Fruit fly (Drosophila melanogaster) whole organism: ENCODE data around the gene gdl.

Experiments
- CG8478 ChIP-seq: fragments of >200 bp; optimal IDR thresholded peaks from 2 replicates; lab custom pipeline; 2018; ENCODE audit warnings: inconsistent platforms
- Dll ChIP-seq: fragments of >200 bp; optimal IDR thresholded peaks from 2 replicates; lab custom pipeline; 2017
- EcR ChIP-seq, 2 experiments: fragments of >200 bp; optimal IDR thresholded peaks; 2 replicates each; lab custom pipeline; 2017; ENCODE audit warnings: missing biosample characterization in 2 of 2, missing genetic modification characterization in 2 of 2, missing genetic modification reagents in 2 of 2
- pan ChIP-seq: fragments of >200 bp; optimal IDR thresholded peaks from 2 replicates; lab custom pipeline; 2017
- psq ChIP-seq: fragments of >200 bp; optimal IDR thresholded peaks from 2 replicates; lab custom pipeline; 2017
- usp ChIP-seq: fragments of >200 bp; optimal IDR thresholded peaks from 2 replicates; lab custom pipeline; 2017; ENCODE audit warnings: missing biosample characterization, missing genetic modification characterization, mixed read lengths

Gene gdl

DNA sequence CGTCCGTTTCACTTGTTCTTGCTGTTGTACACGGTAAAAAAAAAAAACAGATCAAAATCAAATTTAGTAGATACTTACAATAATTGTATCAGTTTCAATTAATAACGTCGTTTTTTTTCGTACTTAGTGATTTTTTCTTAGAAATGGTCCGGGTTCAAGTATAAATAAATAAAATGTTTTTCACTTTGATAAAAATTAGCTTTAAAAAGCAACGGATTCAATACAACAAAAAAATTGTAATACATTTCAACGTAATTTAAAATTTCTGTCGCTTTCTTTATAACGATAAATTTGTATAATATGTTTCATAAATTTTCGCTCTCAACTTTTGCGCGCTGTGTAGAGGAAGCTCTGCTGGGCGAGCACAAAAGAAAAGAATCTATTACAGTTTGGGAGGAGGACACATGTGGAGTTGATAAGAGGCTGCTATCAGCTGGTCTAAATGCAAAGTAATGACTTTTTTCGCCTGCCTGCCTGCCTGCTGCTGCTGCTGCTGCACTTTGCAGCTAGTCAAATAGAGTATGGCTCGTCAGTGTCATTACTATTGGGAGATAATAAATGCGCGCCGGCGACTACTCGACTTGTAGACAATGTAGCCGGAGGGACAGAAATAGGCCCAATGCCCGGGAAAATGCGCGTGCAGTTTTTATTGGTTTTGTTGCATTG lies 28.8 kb downstream of the gdl start:
- TF ChIP-seq CG8478: no peak
- TF ChIP-seq EcR (GFP tag; optimal IDR thresholded peaks at IDR 0.05; lab: Kevin White, UChicago): peak in 1 of 2 experiments; percentile 19

dm6 chr3L:15538582-15539490 lies 29.6 kb downstream of the gdl start:
- TF ChIP-seq CG8478 (no peak), Dll (no peak), pan (no peak), psq (lab: Kevin White, UChicago) (no peak), usp (GFP tag; lab: Kevin White, UChicago) (no peak), EcR (GFP tag; optimal IDR thresholded peaks at IDR 0.05; lab: Kevin White, UChicago) (no peak)

DNA sequence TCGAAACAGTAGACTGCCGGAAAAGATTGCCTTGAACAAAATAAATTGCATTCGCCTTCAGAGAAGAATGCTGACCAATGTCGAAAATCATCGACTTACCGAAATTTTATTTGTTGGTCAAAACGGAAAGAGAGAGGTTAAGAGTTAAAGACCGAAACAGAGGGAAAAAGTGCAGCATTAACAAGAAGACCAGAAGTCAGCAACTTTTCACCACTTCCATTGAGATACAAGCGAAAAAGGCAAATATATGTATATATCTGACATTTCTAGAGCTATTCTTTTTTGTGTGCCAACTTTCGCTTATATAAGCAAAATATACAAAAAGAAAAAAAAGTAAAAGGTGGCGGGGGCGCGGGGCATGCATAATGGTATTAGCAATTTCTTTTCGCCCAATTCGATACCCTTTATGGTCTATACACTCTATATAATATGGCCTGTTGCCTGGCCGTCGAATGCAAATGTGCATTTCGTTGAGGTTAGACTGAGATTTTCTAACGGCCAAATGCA lies 30.7 kb downstream of the gdl start:
- TF ChIP-seq usp (GFP tag; lab: Kevin White, UChicago): no peak
- TF ChIP-seq psq (lab: Kevin White, UChicago): no peak
- TF ChIP-seq pan: no peak
- TF ChIP-seq EcR (GFP tag; optimal IDR thresholded peaks at IDR 0.05; lab: Kevin White, UChicago): no peak
- TF ChIP-seq CG8478: no peak
- TF ChIP-seq Dll: no peak

DNA sequence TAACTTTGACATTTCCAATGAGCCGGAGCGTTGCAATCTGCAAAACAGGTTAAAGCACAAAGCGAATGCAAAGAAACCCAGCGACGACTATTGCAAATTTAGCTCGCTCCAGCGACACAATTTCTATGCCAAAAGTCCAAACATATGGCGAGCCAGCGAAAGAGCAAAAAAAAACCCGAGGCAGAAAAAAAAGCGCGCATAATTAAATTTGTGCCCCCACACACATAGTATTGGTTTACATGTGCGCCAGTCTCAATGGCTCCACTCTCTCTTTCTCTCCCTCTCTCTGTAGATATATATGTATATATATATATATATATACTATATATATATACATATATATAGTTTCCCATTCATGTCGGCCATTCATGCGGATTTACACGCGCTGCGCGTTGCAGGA lies 31.4 kb downstream of the gdl start:
- TF ChIP-seq usp (GFP tag; lab: Kevin White, UChicago) (no peak), CG8478 (no peak), pan (no peak), Dll (no peak), psq (lab: Kevin White, UChicago) (no peak), EcR (GFP tag; optimal IDR thresholded peaks at IDR 0.05; lab: Kevin White, UChicago) (no peak)

DNA sequence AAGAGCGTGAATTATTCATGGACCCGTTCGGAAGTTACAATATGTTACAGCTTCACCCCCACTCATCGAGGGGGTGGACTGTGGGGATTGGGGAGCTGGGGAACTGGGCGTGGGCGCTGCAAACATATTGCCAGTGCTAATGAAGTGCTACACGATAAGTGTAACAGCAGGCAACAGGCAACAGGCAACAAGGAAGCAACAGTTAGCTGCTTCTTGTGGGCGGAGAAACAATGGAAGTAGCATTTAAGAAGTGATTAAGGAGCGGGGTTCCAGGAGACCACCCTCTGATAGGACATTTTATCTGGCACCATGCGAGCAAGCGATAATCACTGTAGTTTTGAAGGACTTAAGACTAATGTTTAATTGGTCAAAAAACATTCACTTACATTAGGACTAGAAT lies 32.0 kb downstream of the gdl start:
- TF ChIP-seq Dll (no peak), pan (no peak), EcR (GFP tag; optimal IDR thresholded peaks at IDR 0.05; lab: Kevin White, UChicago) (no peak), usp (GFP tag; lab: Kevin White, UChicago) (no peak), CG8478 (no peak), psq (lab: Kevin White, UChicago) (no peak)

dm6 chr3L:15543049-15543448 lies 33.8 kb downstream of the gdl start:
- TF ChIP-seq EcR (GFP tag; optimal IDR thresholded peaks at IDR 0.05; lab: Kevin White, UChicago): no peak
- no peak for TF ChIP-seq pan
- TF ChIP-seq Dll: no peak
- TF ChIP-seq psq (lab: Kevin White, UChicago): no peak
- no peak for TF ChIP-seq CG8478
- TF ChIP-seq usp (GFP tag; lab: Kevin White, UChicago): no peak

DNA sequence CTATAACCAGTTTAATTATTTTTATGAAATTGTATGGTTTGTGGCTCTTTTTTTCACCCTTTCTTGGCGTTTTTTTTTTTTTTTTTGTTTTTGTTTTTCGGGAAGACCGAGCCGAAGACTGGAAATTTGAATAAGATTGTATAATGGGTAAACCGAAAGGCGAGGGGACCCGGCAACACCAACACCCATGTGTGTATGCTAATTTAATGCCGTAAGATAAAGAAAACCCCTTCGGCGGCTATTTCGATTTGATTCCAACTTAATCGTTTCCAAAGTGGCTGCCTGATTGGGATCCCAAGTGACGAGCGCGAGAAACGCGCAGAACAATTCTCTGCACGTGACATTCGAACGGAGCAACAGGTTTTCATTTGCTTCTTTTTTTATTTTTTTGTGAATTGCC lies 34.2 kb downstream of the gdl start:
- TF ChIP-seq CG8478 (no peak), Dll (no peak), psq (lab: Kevin White, UChicago) (no peak), EcR (GFP tag; optimal IDR thresholded peaks at IDR 0.05; lab: Kevin White, UChicago) (no peak), pan (no peak), usp (GFP tag; lab: Kevin White, UChicago) (no peak)

dm6 chr3L:15544455-15545415 lies 35.5 kb downstream of the gdl start:
- TF ChIP-seq psq (lab: Kevin White, UChicago): no peak
- TF ChIP-seq usp (GFP tag; lab: Kevin White, UChicago): no peak
- TF ChIP-seq EcR (GFP tag; optimal IDR thresholded peaks at IDR 0.05; lab: Kevin White, UChicago): peak; percentile 69 to 76

dm6 chr3L:15547187-15547790 lies 38.0 kb downstream of the gdl start:
- TF ChIP-seq pan (peak; percentile 32), usp (GFP tag; lab: Kevin White, UChicago) (no peak)

DNA sequence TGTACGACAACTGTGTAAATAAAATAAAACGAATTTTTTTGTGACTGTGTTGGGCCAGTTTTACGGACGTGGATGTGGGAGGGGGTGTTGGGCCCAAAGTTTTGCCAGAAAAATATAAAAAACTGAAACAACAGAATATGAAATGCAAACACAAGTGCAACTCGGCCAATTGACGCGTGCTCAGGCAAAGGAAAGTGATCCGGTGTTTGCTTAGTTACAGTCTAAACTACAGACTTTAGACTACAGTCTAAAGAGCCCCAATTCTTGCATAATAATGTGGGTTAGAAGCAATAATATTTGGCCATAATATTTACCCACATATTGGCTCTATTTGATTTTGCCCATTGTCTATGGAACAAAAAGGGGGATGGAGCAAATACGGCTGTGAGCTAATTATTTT lies 39.6 kb downstream of the gdl start:
- no peak for TF ChIP-seq pan
- TF ChIP-seq EcR (GFP tag; optimal IDR thresholded peaks at IDR 0.05; lab: Kevin White, UChicago): no peak

- TF ChIP-seq usp (GFP tag; lab: Kevin White, UChicago): no peak
- no peak for TF ChIP-seq Dll
- TF ChIP-seq psq (lab: Kevin White, UChicago): no peak
- no peak for TF ChIP-seq CG8478
- TF ChIP-seq EcR (GFP tag; optimal IDR thresholded peaks at IDR 0.05; lab: Kevin White, UChicago): no peak
- no peak for TF ChIP-seq pan
Observed at dm6 chr3L:15553993-15554644, 44.9 kb downstream of the gdl start, which contains the start of gene AGO2. TSS of gene AGO2 (plus strand) at chr3L:15554113.
